Worm (Caenorhabditis elegans): ENCODE results near the gene F45D3.4.

DNA sequence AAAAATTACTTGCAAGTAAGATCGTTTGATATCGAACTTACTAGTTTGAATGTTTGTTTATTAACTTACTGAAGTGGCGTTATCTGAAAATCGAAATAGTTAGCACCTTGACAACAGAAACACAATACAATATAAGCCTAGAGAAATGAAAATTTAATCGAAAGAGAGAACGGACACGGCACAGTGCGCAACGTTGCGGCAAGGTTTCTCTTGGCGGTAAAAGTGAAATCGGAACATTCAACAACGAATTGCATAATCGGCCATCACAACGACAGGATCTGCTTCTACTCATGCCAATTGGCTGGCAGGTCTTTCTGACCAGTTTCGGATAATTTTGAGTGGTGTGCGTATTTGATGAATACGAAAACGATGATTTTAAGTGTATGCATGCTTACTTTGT, 27.5 kb downstream of the F45D3.4 start, which contains the start of gene dyf-4:
- TF ChIP-seq hmbx-1 (tag; optimal IDR thresholded peaks at IDR 0.05) = no peak
- TF ChIP-seq ets-7 (tag; optimal IDR thresholded peaks at IDR 0.05) = no peak
- no peak for TF ChIP-seq ama-1 (optimal IDR thresholded peaks at IDR 0.05)
- no peak for TF ChIP-seq sea-1 (GFP tag; conservative IDR thresholded peaks at IDR 0.05)
- TF ChIP-seq flt-1 (GFP tag; IDR thresholded peaks at IDR 0.05) = no peak
- TF ChIP-seq F13C5.2 (tag; optimal IDR thresholded peaks at IDR 0.05) = no peak

Data from whole organism, early embryonic.